Worm (Caenorhabditis elegans) whole organism, L1 larva: ENCODE results near the gene F58D12.1.

Experiments
- aha-1 ChIP-seq: fragments of 150-350 bp; optimal IDR thresholded peaks from 2 replicates; lab custom pipeline; 2014; ENCODE audit warnings: missing biosample characterization, missing genetic modification characterization
- ceh-82 ChIP-seq, 3 experiments: fragments of 150-350 bp in 1 of 3; sonication (generic microtip) in 2 of 3; optimal IDR thresholded peaks; 2 replicates each; lab custom pipeline; 2014 to 2017; ENCODE audit warnings: missing biosample characterization in 3 of 3, missing genetic modification characterization in 3 of 3
- dpl-1 ChIP-seq, 3 experiments: fragments of 150-350 bp in 2 of 3; sonication (generic microtip) in 1 of 3; optimal IDR thresholded peaks; 2 replicates each; lab custom pipeline; 2014 to 2017; ENCODE audit warnings: missing biosample characterization in 3 of 3, missing genetic modification characterization in 3 of 3, missing genetic modification reagents in 3 of 3
- lsy-2 ChIP-seq, 2 experiments: fragments of 150-350 bp; optimal IDR thresholded peaks; 2 replicates each; lab custom pipeline; 2014; ENCODE audit warnings: missing biosample characterization in 2 of 2, missing genetic modification characterization in 2 of 2
- nhr-77 ChIP-seq: fragments of 150-350 bp; optimal IDR thresholded peaks from 2 replicates; lab custom pipeline; 2014; ENCODE audit warnings: missing biosample characterization, missing genetic modification characterization
- nhr-90 ChIP-seq: sonication (generic microtip); optimal IDR thresholded peaks from 2 replicates; lab custom pipeline; 2016; ENCODE audit warnings: mild to moderate bottlenecking, missing genetic modification characterization, missing compliant biosample characterization; ENCODE audit not compliant: poor library complexity
- sox-4 ChIP-seq: sonication (generic microtip); optimal IDR thresholded peaks from 2 replicates; lab custom pipeline; 2016; ENCODE audit warnings: missing genetic modification characterization, missing compliant biosample characterization
- sup-37 ChIP-seq: fragments of 200-800 bp; sonication (Bioruptor generic); optimal IDR thresholded peaks from 2 replicates; lab custom pipeline; 2018; ENCODE audit warnings: mild to moderate bottlenecking, missing genetic modification characterization, missing compliant biosample characterization

ce11 chrV:14033649-14034048 lies 15.7 kb upstream of the F58D12.1 start, which contains the start of gene ins-10:
- no peak for TF ChIP-seq aha-1 (tag; lab: Kevin White, UChicago)
- no peak for TF ChIP-seq nhr-77 (tag; lab: Kevin White, UChicago)
- no peak for TF ChIP-seq sox-4 (tag; lab: Kevin White, UChicago)
- TF ChIP-seq ceh-82 (tag; optimal IDR thresholded peaks at IDR 0.05; lab: Kevin White, UChicago), result no peak
- no peak for TF ChIP-seq sup-37 (GFP tag; lab: Kevin White, UChicago)
- no peak for TF ChIP-seq nhr-90 (tag; lab: Kevin White, UChicago)
- TF ChIP-seq dpl-1 (GFP tag; optimal IDR thresholded peaks at IDR 0.05; lab: Kevin White, UChicago), result no peak
- no peak for TF ChIP-seq lsy-2 (tag; optimal IDR thresholded peaks at IDR 0.05; lab: Kevin White, UChicago)
